Worm (Caenorhabditis elegans) whole organism, L2 larva: ENCODE results near the gene F25B3.4.

Source experiments
- ama-1 ChIP-seq: fragments of 150-350 bp; optimal IDR thresholded peaks from 2 replicates; lab custom pipeline; 2018; ENCODE audit warnings: inconsistent platforms
- ceh-82 ChIP-seq: fragments of 150-350 bp; optimal IDR thresholded peaks from 2 replicates; lab custom pipeline; 2014; ENCODE audit warnings: missing biosample characterization, missing genetic modification characterization
- elt-1 ChIP-seq: fragments of 150-350 bp; optimal IDR thresholded peaks from 2 replicates; lab custom pipeline; 2014; ENCODE audit warnings: missing biosample characterization, missing genetic modification characterization
- elt-3 ChIP-seq: sonication (generic microtip); optimal IDR thresholded peaks from 2 replicates; lab custom pipeline; 2017; ENCODE audit warnings: missing biosample characterization, missing genetic modification characterization
- lin-39 ChIP-seq: fragments of 150-350 bp; optimal IDR thresholded peaks from 2 replicates; lab custom pipeline; 2014; ENCODE audit warnings: missing biosample characterization, missing genetic modification reagents, missing genetic modification characterization
- nhr-23 ChIP-seq: fragments of 150-350 bp; optimal IDR thresholded peaks from 2 replicates; lab custom pipeline; 2014; ENCODE audit warnings: missing biosample characterization, missing genetic modification reagents, missing genetic modification characterization
- nhr-237 ChIP-seq: fragments of 150-350 bp; optimal IDR thresholded peaks from 2 replicates; lab custom pipeline; 2014; ENCODE audit warnings: missing biosample characterization, missing genetic modification characterization
- skn-1 ChIP-seq: sonication (generic microtip); optimal IDR thresholded peaks from 2 replicates; lab custom pipeline; 2017; ENCODE audit warnings: missing biosample characterization, missing genetic modification characterization
- unc-55 ChIP-seq: fragments of 150-350 bp; sonication (generic microtip); optimal IDR thresholded peaks from 3 replicates; lab custom pipeline; 2014; ENCODE audit warnings: missing biosample characterization, missing genetic modification reagents, missing genetic modification characterization
- unc-62 ChIP-seq: fragments of 150-350 bp; optimal IDR thresholded peaks from 2 replicates; lab custom pipeline; 2014; ENCODE audit warnings: missing biosample characterization, missing genetic modification reagents, missing genetic modification characterization
- ztf-11 ChIP-seq: sonication (generic microtip); optimal IDR thresholded peaks from 2 replicates; lab custom pipeline; 2017; ENCODE audit warnings: missing biosample characterization, missing genetic modification characterization

ce11 chrV:9588574-9588973, 20.0 kb upstream of the F25B3.4 start:
- TF ChIP-seq unc-55 (no peak), lin-39 (no peak), elt-3 (tag; lab: Kevin White, UChicago) (no peak), nhr-23 (no peak), unc-62 (GFP tag; lab: Kevin White, UChicago) (no peak), ztf-11 (tag; lab: Kevin White, UChicago) (no peak), ceh-82 (tag; lab: Kevin White, UChicago) (no peak), nhr-237 (tag; lab: Kevin White, UChicago) (no peak), elt-1 (tag; lab: Kevin White, UChicago) (no peak), skn-1 (tag; lab: Kevin White, UChicago) (no peak), ama-1 (no peak)
